Worm (Caenorhabditis elegans): ENCODE measurements around the gene F13B6.3.

F13B6.3 gene

ce11 chrIV:7469782-7470413 lies 4.1 kb upstream of the F13B6.3 start, which contains the start of gene F55G1.7:
TSS of gene F55G1.7 (minus strand) at chrIV:7469832.
- TF ChIP-seq elt-1 (tag; optimal IDR thresholded peaks at IDR 0.05): no peak
- TF ChIP-seq mdl-1 (tag; optimal IDR thresholded peaks at IDR 0.05): no peak
- TF ChIP-seq sma-9 (GFP tag; optimal IDR thresholded peaks at IDR 0.05): peak; percentile 47
- TF ChIP-seq sma-9 (tag; optimal IDR thresholded peaks at IDR 0.05): no peak

ce11 chrIV:7468638-7469037 lies 2.9 kb upstream of the F13B6.3 start:
- TF ChIP-seq F13H6.1 (tag; optimal IDR thresholded peaks at IDR 0.05) (no peak), fos-1 (tag; optimal IDR thresholded peaks at IDR 0.05) (peak; percentile 62)

- TF ChIP-seq zag-1 (tag; optimal IDR thresholded peaks at IDR 0.05) (no peak), fos-1 (tag; optimal IDR thresholded peaks at IDR 0.05) (peak; percentile 12)
Measured at ce11 chrIV:7467170-7467569, 1.4 kb upstream of the F13B6.3 start.

ce11 chrIV:7460225-7460624 lies 5.5 kb downstream of the F13B6.3 start, which contains the start of gene F13B6.2:
TSS of gene F13B6.2 (minus strand) at chrIV:7460325.
- TF ChIP-seq fos-1 (tag; optimal IDR thresholded peaks at IDR 0.05): peak; percentile 34
- TF ChIP-seq skn-1 (tag; optimal IDR thresholded peaks at IDR 0.05): no peak
- no peak for TF ChIP-seq R02D3.7 (tag; optimal IDR thresholded peaks at IDR 0.05)

ce11 chrIV:7456225-7456624 lies 9.5 kb downstream of the F13B6.3 start, which contains the start of gene F13B6.1:
TSS of gene F13B6.1 (plus strand) at chrIV:7456525.
- no peak for TF ChIP-seq lin-39 (tag; optimal IDR thresholded peaks at IDR 0.05)
- TF ChIP-seq snpc-4 (tag; optimal IDR thresholded peaks at IDR 0.05): no peak
- no peak for TF ChIP-seq nhr-25 (tag; optimal IDR thresholded peaks at IDR 0.05)
- no peak for TF ChIP-seq nhr-10 (tag; optimal IDR thresholded peaks at IDR 0.05)
- no peak for TF ChIP-seq mab-5 (tag; optimal IDR thresholded peaks at IDR 0.05)
- no peak for TF ChIP-seq lsy-2 (tag; optimal IDR thresholded peaks at IDR 0.05)
- no peak for TF ChIP-seq unc-55 (GFP tag; optimal IDR thresholded peaks at IDR 0.05)
- TF ChIP-seq blmp-1 (tag; optimal IDR thresholded peaks at IDR 0.05; ENCODE audit: insufficient read depth): no peak
- no peak for TF ChIP-seq unc-39 (tag; optimal IDR thresholded peaks at IDR 0.05)
- TF ChIP-seq unc-62 (GFP tag; optimal IDR thresholded peaks at IDR 0.05): no peak
- TF ChIP-seq nhr-21 (tag; optimal IDR thresholded peaks at IDR 0.05): no peak
- no peak for TF ChIP-seq F13H6.1 (tag; optimal IDR thresholded peaks at IDR 0.05)
- TF ChIP-seq sem-4 (tag; optimal IDR thresholded peaks at IDR 0.05): no peak
- TF ChIP-seq crh-2 (tag; optimal IDR thresholded peaks at IDR 0.05): no peak
- no peak for TF ChIP-seq ztf-1 (GFP tag; conservative IDR thresholded peaks at IDR 0.05)
- no peak for TF ChIP-seq C34F6.9 (tag; optimal IDR thresholded peaks at IDR 0.05)
- TF ChIP-seq R02D3.7 (tag; optimal IDR thresholded peaks at IDR 0.05): no peak
- no peak for TF ChIP-seq alr-1 (tag; optimal IDR thresholded peaks at IDR 0.05)

- no peak for TF ChIP-seq lin-13 (GFP tag; optimal IDR thresholded peaks at IDR 0.05)
- TF ChIP-seq Y55F3AM.14 (GFP tag; optimal IDR thresholded peaks at IDR 0.05): no peak
- TF ChIP-seq C34F6.9 (tag; optimal IDR thresholded peaks at IDR 0.05): no peak
- TF ChIP-seq ztf-1 (GFP tag; conservative IDR thresholded peaks at IDR 0.05): no peak
- no peak for TF ChIP-seq dmd-4 (tag; optimal IDR thresholded peaks at IDR 0.05)
- TF ChIP-seq nhr-237 (tag; optimal IDR thresholded peaks at IDR 0.05): no peak
- no peak for TF ChIP-seq elt-1 (tag; optimal IDR thresholded peaks at IDR 0.05)
- TF ChIP-seq R02D3.7 (tag; optimal IDR thresholded peaks at IDR 0.05): no peak
- no peak for TF ChIP-seq sma-3 (GFP tag; optimal IDR thresholded peaks at IDR 0.05)
- no peak for TF ChIP-seq nhr-25 (tag; optimal IDR thresholded peaks at IDR 0.05)
- TF ChIP-seq nhr-12 (tag; optimal IDR thresholded peaks at IDR 0.05): no peak
- TF ChIP-seq peb-1 (tag; optimal IDR thresholded peaks at IDR 0.05): no peak
- TF ChIP-seq unc-55 (GFP tag; optimal IDR thresholded peaks at IDR 0.05): no peak
- TF ChIP-seq ceh-82 (tag; optimal IDR thresholded peaks at IDR 0.05): no peak
- TF ChIP-seq fos-1 (tag; optimal IDR thresholded peaks at IDR 0.05): no peak
- TF ChIP-seq ceh-16 (tag; optimal IDR thresholded peaks at IDR 0.05): no peak
- no peak for TF ChIP-seq nhr-21 (tag; optimal IDR thresholded peaks at IDR 0.05)
Measured at ce11 chrIV:7454890-7455289, 10.9 kb downstream of the F13B6.3 start.

Data from whole organism, L2 larva.